Fruit fly (Drosophila melanogaster) S2 (cell line): ENCODE results near the gene CG32301.

Experiments used
- CG8478 ChIP-seq: fragments of >200 bp; optimal IDR thresholded peaks from 2 replicates; lab custom pipeline; 2018
- CTCF ChIP-seq, 2 experiments: fragments of >200 bp; optimal IDR thresholded peaks; 2 replicates each; lab custom pipeline; 2018

dm6 chr3L:2196713-2197112 is 47.6 kb upstream of the CG32301 start, which contains the start of gene CG8960:
- TF ChIP-seq CTCF (optimal IDR thresholded peaks at IDR 0.05; lab: Kevin White, UChicago) (no peak), CG8478 (lab: Kevin White, UChicago) (no peak)
